Worm (Caenorhabditis elegans) whole organism, L1 larva: ENCODE measurements around the gene cal-2.

Experiments used
- C04F5.9 ChIP-seq: sonication (generic microtip); optimal IDR thresholded peaks from 2 replicates; lab custom pipeline; 2016; ENCODE audit warnings: missing genetic modification characterization, missing compliant biosample characterization
- ama-1 ChIP-seq: fragments of 150-350 bp; optimal IDR thresholded peaks from 2 replicates; lab custom pipeline; 2014
- blmp-1 ChIP-seq: fragments of 150-350 bp; optimal IDR thresholded peaks from 2 replicates; lab custom pipeline; 2014; ENCODE audit warnings: missing biosample characterization, missing genetic modification characterization
- ceh-8 ChIP-seq: fragments of 200-800 bp; sonication (Bioruptor generic); optimal IDR thresholded peaks from 2 replicates; lab custom pipeline; 2018; ENCODE audit warnings: mild to moderate bottlenecking, missing genetic modification characterization, moderate library complexity, missing compliant biosample characterization
- ces-1 ChIP-seq: fragments of 150-350 bp; optimal IDR thresholded peaks from 2 replicates; lab custom pipeline; 2014; ENCODE audit warnings: missing biosample characterization, missing genetic modification reagents, missing genetic modification characterization
- dpl-1 ChIP-seq, 3 experiments: fragments of 150-350 bp in 2 of 3; sonication (generic microtip) in 1 of 3; optimal IDR thresholded peaks; 2 replicates each; lab custom pipeline; 2014 to 2017; ENCODE audit warnings: missing biosample characterization in 3 of 3, missing genetic modification characterization in 3 of 3, missing genetic modification reagents in 3 of 3
- dsc-1 ChIP-seq: sonication (generic microtip); optimal IDR thresholded peaks from 2 replicates; lab custom pipeline; 2016; ENCODE audit warnings: mild to moderate bottlenecking, missing genetic modification characterization, missing compliant biosample characterization
- efl-1 ChIP-seq, 4 experiments: fragments of 150-350 bp; optimal IDR thresholded peaks in 3 of 4; peaks in 1 of 4; 1 replicate in 1 of 4; 2 replicates in 3 of 4; lab custom pipeline; 2014; ENCODE audit warnings: missing biosample characterization in 2 of 4, missing genetic modification characterization in 2 of 4, missing genetic modification reagents in 2 of 4
- efl-3 ChIP-seq: fragments of 200-800 bp; sonication (Bioruptor generic); optimal IDR thresholded peaks from 2 replicates; lab custom pipeline; 2018; ENCODE audit warnings: mild to moderate bottlenecking, missing genetic modification characterization, missing compliant biosample characterization
- fkh-4 ChIP-seq: sonication (generic microtip); optimal IDR thresholded peaks from 2 replicates; lab custom pipeline; 2016; ENCODE audit warnings: missing compliant biosample characterization, missing genetic modification characterization, borderline replicate concordance
- grh-1 ChIP-seq: fragments of 200-800 bp; sonication (Bioruptor generic); IDR thresholded peaks from 2 replicates; pipeline ENCODE4 v1.3.6; 2022; ENCODE audit warnings: missing genetic modification reagents, missing genetic modification characterization, missing compliant biosample characterization
- hlh-4 ChIP-seq: sonication (generic microtip); optimal IDR thresholded peaks from 2 replicates; lab custom pipeline; 2016; ENCODE audit warnings: mild to moderate bottlenecking, missing genetic modification characterization, missing compliant biosample characterization
- irx-1 ChIP-seq: sonication (generic microtip); optimal IDR thresholded peaks from 2 replicates; lab custom pipeline; 2016; ENCODE audit warnings: missing genetic modification characterization, missing compliant biosample characterization
- lin-14 ChIP-seq: fragments of 200-800 bp; sonication (Bioruptor generic); optimal IDR thresholded peaks from 2 replicates; lab custom pipeline; 2018; ENCODE audit warnings: mild to moderate bottlenecking, missing genetic modification characterization, moderate library complexity, missing compliant biosample characterization
- lin-15B ChIP-seq: fragments of 150-350 bp; sonication (generic microtip); optimal IDR thresholded peaks from 3 replicates; lab custom pipeline; 2014; ENCODE audit warnings: missing biosample characterization, missing genetic modification characterization
- lin-35 ChIP-seq, 2 experiments: fragments of 150-350 bp; optimal IDR thresholded peaks; 2 replicates each; lab custom pipeline; 2014; ENCODE audit warnings: missing biosample characterization in 2 of 2, missing genetic modification characterization in 2 of 2, missing genetic modification reagents in 2 of 2
- lsy-2 ChIP-seq, 2 experiments: fragments of 150-350 bp; optimal IDR thresholded peaks; 2 replicates each; lab custom pipeline; 2014; ENCODE audit warnings: missing biosample characterization in 2 of 2, missing genetic modification characterization in 2 of 2
- mdl-1 ChIP-seq, 2 experiments: fragments of 150-350 bp; optimal IDR thresholded peaks; 2 replicates each; lab custom pipeline; 2014 to 2017; ENCODE audit warnings: missing biosample characterization in 2 of 2, missing genetic modification characterization in 2 of 2, inconsistent platforms in 1 of 2
- mef-2 ChIP-seq: fragments of 150-350 bp; optimal IDR thresholded peaks from 2 replicates; lab custom pipeline; 2014; ENCODE audit warnings: missing biosample characterization, missing genetic modification characterization
- mep-1 ChIP-seq: fragments of 150-350 bp; optimal IDR thresholded peaks from 2 replicates; lab custom pipeline; 2014; ENCODE audit warnings: missing biosample characterization, missing genetic modification characterization
- nhr-12 ChIP-seq: sonication (generic microtip); optimal IDR thresholded peaks from 2 replicates; lab custom pipeline; 2017; ENCODE audit warnings: missing biosample characterization, missing genetic modification characterization
- nhr-19 ChIP-seq: fragments of 200-800 bp; sonication (Bioruptor generic); conservative IDR thresholded peaks from 2 replicates; pipeline ENCODE4 v1.3.6; 2022; ENCODE audit warnings: missing genetic modification characterization, missing compliant biosample characterization
- nhr-20 ChIP-seq: sonication (generic microtip); optimal IDR thresholded peaks from 2 replicates; lab custom pipeline; 2016; ENCODE audit warnings: mild to moderate bottlenecking, missing genetic modification characterization, missing compliant biosample characterization
- nhr-71 ChIP-seq: sonication (generic microtip); optimal IDR thresholded peaks from 2 replicates; lab custom pipeline; 2016; ENCODE audit warnings: mild to moderate bottlenecking, missing genetic modification characterization, moderate library complexity, missing compliant biosample characterization
- nhr-77 ChIP-seq: fragments of 150-350 bp; optimal IDR thresholded peaks from 2 replicates; lab custom pipeline; 2014; ENCODE audit warnings: missing biosample characterization, missing genetic modification characterization
- nhr-84 ChIP-seq: sonication (generic microtip); optimal IDR thresholded peaks from 2 replicates; lab custom pipeline; 2017; ENCODE audit warnings: missing biosample characterization, missing genetic modification characterization
- nhr-85 ChIP-seq: sonication (generic microtip); peaks from one replicate; lab custom pipeline; 2016; ENCODE audit warnings: missing genetic modification characterization, inconsistent platforms, missing compliant biosample characterization
- pqm-1 ChIP-seq: sonication (generic microtip); optimal IDR thresholded peaks from 3 replicates; lab custom pipeline; 2017; ENCODE audit warnings: missing biosample characterization, missing genetic modification characterization
- snpc-4 ChIP-seq: fragments of 150-350 bp; optimal IDR thresholded peaks from 2 replicates; lab custom pipeline; 2014; ENCODE audit warnings: missing biosample characterization, missing genetic modification characterization
- snu-23 ChIP-seq: sonication (generic microtip); optimal IDR thresholded peaks from 2 replicates; lab custom pipeline; 2016; ENCODE audit warnings: missing genetic modification characterization, missing compliant biosample characterization
- sptf-1 ChIP-seq: fragments of 150-350 bp; optimal IDR thresholded peaks from 2 replicates; lab custom pipeline; 2014; ENCODE audit warnings: missing biosample characterization, missing genetic modification characterization
- swsn-7 ChIP-seq: sonication (generic microtip); optimal IDR thresholded peaks from 2 replicates; lab custom pipeline; 2016; ENCODE audit warnings: missing genetic modification characterization, missing compliant biosample characterization
- tbx-2 ChIP-seq: sonication (generic microtip); optimal IDR thresholded peaks from 2 replicates; lab custom pipeline; 2016; ENCODE audit warnings: missing genetic modification characterization, missing compliant biosample characterization
- unc-62 ChIP-seq: fragments of 150-350 bp; optimal IDR thresholded peaks from 2 replicates; lab custom pipeline; 2014; ENCODE audit warnings: missing biosample characterization, missing genetic modification reagents, missing genetic modification characterization
- unc-86 ChIP-seq: sonication (generic microtip); optimal IDR thresholded peaks from 2 replicates; lab custom pipeline; 2016; ENCODE audit warnings: missing genetic modification characterization, missing compliant biosample characterization
- unc-98 ChIP-seq: fragments of 200-800 bp; sonication (Bioruptor generic); IDR thresholded peaks from 2 replicates; pipeline ENCODE4 v1.3.6; 2022; ENCODE audit warnings: missing genetic modification characterization, missing compliant biosample characterization
- vab-15 ChIP-seq: sonication (generic microtip); optimal IDR thresholded peaks from 2 replicates; lab custom pipeline; 2017; ENCODE audit warnings: missing genotype, mild to moderate bottlenecking, missing genetic modification characterization, missing compliant biosample characterization
- zag-1 ChIP-seq: fragments of 150-350 bp; optimal IDR thresholded peaks from 2 replicates; lab custom pipeline; 2014; ENCODE audit warnings: missing biosample characterization, missing genetic modification characterization

cal-2 gene

DNA sequence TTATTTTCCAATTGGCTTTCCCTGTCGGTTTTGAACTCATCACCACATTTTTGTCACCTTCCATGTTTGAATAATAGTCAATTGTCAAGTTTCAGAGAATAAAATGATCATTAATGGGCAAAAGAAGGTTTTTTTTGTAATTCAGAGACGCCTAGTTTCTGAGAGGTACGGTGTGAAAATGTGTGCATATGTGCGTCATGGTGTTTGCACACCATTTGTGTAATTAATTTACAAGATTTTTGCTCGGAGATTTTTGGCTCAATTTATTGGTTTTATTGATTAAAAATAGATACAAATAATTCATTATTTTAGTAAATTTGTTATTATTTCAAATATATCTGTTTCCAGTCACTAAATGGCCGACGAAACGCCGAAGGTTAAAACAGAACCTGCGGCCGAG, 37.0 kb downstream of the cal-2 start, which contains the start of the genes F44G4.3 and tdp-1 (continued):
- TF ChIP-seq dpl-1 (GFP tag; optimal IDR thresholded peaks at IDR 0.05; lab: Kevin White, UChicago) (peak; percentile 24 to 60 (median 26)), unc-86 (tag; lab: Kevin White, UChicago) (no peak), snpc-4 (no peak), dsc-1 (tag; lab: Kevin White, UChicago) (no peak), vab-15 (tag; lab: Kevin White, UChicago) (peak; percentile 14), efl-3 (GFP tag; lab: Kevin White, UChicago) (no peak), lin-15B (no peak), mdl-1 (tag; optimal IDR thresholded peaks at IDR 0.05; lab: Kevin White, UChicago) (no peak), pqm-1 (tag; lab: Kevin White, UChicago) (no peak), ces-1 (peak; percentile 24), nhr-71 (tag; lab: Kevin White, UChicago) (peak; percentile 14), lsy-2 (tag; optimal IDR thresholded peaks at IDR 0.05; lab: Kevin White, UChicago) (peak; percentile 73 to 96), lin-14 (GFP tag; lab: Kevin White, UChicago) (peak; percentile 18), tbx-2 (tag; lab: Kevin White, UChicago) (no peak), lin-35 (GFP tag; optimal IDR thresholded peaks at IDR 0.05; lab: Kevin White, UChicago) (peak; percentile 14 to 55), snu-23 (GFP tag; lab: Kevin White, UChicago) (peak; percentile 15), blmp-1 (no peak), swsn-7 (tag; lab: Kevin White, UChicago) (peak; percentile 14), irx-1 (tag; lab: Kevin White, UChicago) (no peak), ceh-8 (no peak), mep-1 (tag; lab: Kevin White, UChicago) (peak; percentile 77), nhr-20 (tag; lab: Kevin White, UChicago) (no peak), C04F5.9 (no peak), unc-62 (GFP tag; lab: Kevin White, UChicago) (no peak), zag-1 (tag; lab: Kevin White, UChicago) (no peak), nhr-84 (tag; lab: Kevin White, UChicago) (no peak)

DNA sequence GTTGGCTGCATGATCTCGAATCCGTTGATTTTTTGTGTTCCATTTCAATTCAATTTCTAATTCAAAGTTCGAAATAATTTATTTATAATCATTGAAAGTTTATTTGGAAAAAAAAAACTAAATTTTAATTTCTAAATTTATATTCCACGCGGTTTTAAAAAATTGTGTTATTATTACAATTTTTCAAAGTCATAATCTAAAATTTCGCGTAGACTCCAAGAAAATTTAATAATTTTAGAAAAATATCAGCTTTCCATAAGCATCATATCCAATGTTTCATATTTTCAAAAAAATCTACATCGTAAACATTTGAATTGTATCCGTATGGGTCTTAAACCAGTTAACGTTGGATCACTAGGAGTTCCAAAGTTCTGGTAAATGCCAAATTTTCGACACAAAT, 39.8 kb downstream of the cal-2 start, which contains the start of gene F44G4.5:
F44G4.5 (minus strand) TSS at position 101 of the 400 bp plus-strand sequence.
- TF ChIP-seq nhr-77 (no peak), tbx-2 (tag; lab: Kevin White, UChicago) (no peak), fkh-4 (no peak), nhr-19 (GFP tag; lab: Robert Waterston, UW) (no peak), mep-1 (tag; lab: Kevin White, UChicago) (no peak), mef-2 (tag; lab: Kevin White, UChicago) (no peak), nhr-12 (tag; lab: Kevin White, UChicago) (no peak), ama-1 (lab: Kevin White, UChicago) (no peak), nhr-84 (tag; lab: Kevin White, UChicago) (no peak), hlh-4 (tag; lab: Kevin White, UChicago) (no peak), unc-98 (GFP tag; lab: Robert Waterston, UW) (no peak), grh-1 (GFP tag; lab: Robert Waterston, UW) (no peak), ceh-8 (no peak), mdl-1 (tag; optimal IDR thresholded peaks at IDR 0.05; lab: Kevin White, UChicago) (no peak), sptf-1 (tag; lab: Kevin White, UChicago) (no peak), nhr-85 (tag; lab: Kevin White, UChicago) (no peak)

DNA sequence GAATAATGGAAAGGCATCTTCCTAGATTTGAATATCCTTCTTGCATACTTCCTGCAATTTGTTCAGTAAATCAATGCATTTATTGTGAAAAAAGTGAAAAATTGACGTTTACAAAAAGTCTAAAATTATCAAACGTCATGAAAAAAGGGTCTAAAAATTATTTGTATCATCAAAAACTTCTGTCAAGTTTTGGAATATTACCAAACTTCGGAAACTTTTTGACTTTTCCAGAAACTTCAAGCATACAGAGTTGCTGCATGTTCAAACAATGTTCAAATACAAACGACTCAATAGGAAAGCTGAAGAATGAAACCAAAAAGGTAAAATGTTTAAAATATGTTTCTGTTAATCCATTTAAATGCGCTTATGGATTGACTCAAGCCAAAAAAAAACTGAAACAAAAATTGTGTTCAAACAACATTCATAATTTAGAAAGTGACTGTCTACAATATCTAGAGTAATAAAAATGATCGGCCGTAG, 41.3 kb downstream of the cal-2 start, which contains the start of gene F44G4.6:
F44G4.6 (minus strand) TSS at position 51 of the 480 bp plus-strand sequence.
- TF ChIP-seq nhr-19 (GFP tag; lab: Robert Waterston, UW) (no peak), efl-1 (optimal IDR thresholded peaks at IDR 0.05; lab: Kevin White, UChicago) (no peak), efl-1 (GFP tag; optimal IDR thresholded peaks at IDR 0.05 in 1 of 2; lab: Kevin White, UChicago) (peak in 1 of 2 experiments; percentile 28)
